Fruit fly (Drosophila melanogaster) whole organism, embryonic: ENCODE results near the gene CG14082.

Source experiments
- Atf6 ChIP-seq: fragments of 200-800 bp; sonication (Bioruptor generic); IDR thresholded peaks from 2 replicates; pipeline ENCODE4 v1.3.6; 2022; ENCODE audit warnings: missing biosample characterization, missing genetic modification characterization
- B-H1 ChIP-seq: fragments of 200-800 bp; sonication (Bioruptor generic); IDR thresholded peaks from 3 replicates; pipeline ENCODE4 v1.3.6; 2022; ENCODE audit warnings: missing biosample characterization, missing genetic modification characterization
- Bgb ChIP-seq: fragments of 200-800 bp; sonication (Bioruptor generic); IDR thresholded peaks from 2 replicates; pipeline ENCODE4 v1.3.6; 2022; ENCODE audit warnings: missing biosample characterization, missing genetic modification characterization; ENCODE audit not compliant: partially characterized antibody
- CG10654 ChIP-seq: fragments of 200-800 bp; sonication (Bioruptor generic); optimal IDR thresholded peaks from 2 replicates; lab custom pipeline; 2016; ENCODE audit warnings: missing biosample characterization, missing genetic modification characterization
- CG12236 ChIP-seq: fragments of 200-800 bp; sonication (Bioruptor generic); optimal IDR thresholded peaks from 2 replicates; lab custom pipeline; 2016; ENCODE audit warnings: missing biosample characterization, missing genetic modification characterization
- CG13123 ChIP-seq: fragments of 200-800 bp; sonication (Bioruptor generic); optimal IDR thresholded peaks from 2 replicates; lab custom pipeline; 2016; ENCODE audit warnings: missing biosample characterization, missing genetic modification characterization
- CG13287 ChIP-seq: fragments of 200-800 bp; sonication (Bioruptor generic); IDR thresholded peaks from 2 replicates; pipeline ENCODE4 v1.3.6; 2022; ENCODE audit warnings: missing biosample characterization, missing genetic modification characterization; ENCODE audit not compliant: partially characterized antibody
- CG13424 ChIP-seq: fragments of 200-800 bp; sonication (Bioruptor generic); optimal IDR thresholded peaks from 2 replicates; lab custom pipeline; 2019; ENCODE audit warnings: missing biosample characterization, mild to moderate bottlenecking, missing genetic modification characterization, moderate library complexity
- CG14710 ChIP-seq: fragments of 200-800 bp; sonication (Bioruptor generic); optimal IDR thresholded peaks from 3 replicates; lab custom pipeline; 2019; ENCODE audit warnings: missing biosample characterization, mild to moderate bottlenecking, missing genetic modification characterization, moderate library complexity
- CG15269 ChIP-seq: fragments of 200-800 bp; sonication (Bioruptor generic); optimal IDR thresholded peaks from 2 replicates; lab custom pipeline; 2018; ENCODE audit warnings: missing biosample characterization, mild to moderate bottlenecking, missing genetic modification characterization, moderate library complexity
- CG15696 ChIP-seq: fragments of 200-800 bp; sonication (Bioruptor generic); optimal IDR thresholded peaks from 2 replicates; lab custom pipeline; 2019; ENCODE audit warnings: missing biosample characterization, mild to moderate bottlenecking, missing genetic modification characterization, moderate library complexity
- CG17359 ChIP-seq: fragments of 200-800 bp; sonication (Bioruptor generic); optimal IDR thresholded peaks from 3 replicates; lab custom pipeline; 2018; ENCODE audit warnings: missing biosample characterization, mild to moderate bottlenecking, missing genetic modification characterization, moderate library complexity
- CG4404 ChIP-seq: fragments of 200-800 bp; sonication (Bioruptor generic); IDR thresholded peaks from 2 replicates; pipeline ENCODE4 v1.3.6; 2022; ENCODE audit warnings: missing biosample characterization, missing genetic modification characterization
- CG6765 ChIP-seq: fragments of 200-800 bp; sonication (Bioruptor generic); optimal IDR thresholded peaks from 3 replicates; lab custom pipeline; 2017; ENCODE audit warnings: missing biosample characterization, mild to moderate bottlenecking, missing genetic modification characterization
- D ChIP-seq, 2 experiments: fragments of 200-800 bp in 1 of 2; fragments of >200 bp in 1 of 2; sonication (Bioruptor generic) in 1 of 2; optimal IDR thresholded peaks; 2 replicates in 1 of 2; 3 replicates in 1 of 2; lab custom pipeline; 2017; ENCODE audit warnings: mild to moderate bottlenecking in 1 of 2, missing biosample characterization in 1 of 2, missing genetic modification characterization in 1 of 2, missing genetic modification reagents in 1 of 2
- Doc2 ChIP-seq: fragments of 200-800 bp; sonication (Bioruptor generic); IDR thresholded peaks from 2 replicates; pipeline ENCODE4 v1.3.6; 2022; ENCODE audit warnings: missing biosample characterization, missing genetic modification characterization
- Drgx ChIP-seq: fragments of 200-800 bp; sonication (Bioruptor generic); IDR thresholded peaks from 2 replicates; pipeline ENCODE4 v1.3.6; 2022; ENCODE audit warnings: missing biosample characterization, missing genetic modification characterization
- E2f1 ChIP-seq: fragments of 200-800 bp; sonication (Bioruptor generic); IDR thresholded peaks from 2 replicates; pipeline ENCODE4 v1.3.6; 2022; ENCODE audit warnings: missing biosample characterization, missing genetic modification characterization
- Fer3 ChIP-seq: fragments of 200-800 bp; sonication (Bioruptor generic); optimal IDR thresholded peaks from 2 replicates; lab custom pipeline; 2018; ENCODE audit warnings: missing biosample characterization, mild to moderate bottlenecking, missing genetic modification characterization, moderate library complexity
- Hand ChIP-seq: fragments of 200-800 bp; sonication (Bioruptor generic); optimal IDR thresholded peaks from 2 replicates; lab custom pipeline; 2017; ENCODE audit warnings: mild to moderate bottlenecking, missing biosample characterization, missing genetic modification reagents, missing genetic modification characterization
- Hr51 ChIP-seq, 2 experiments: fragments of 200-800 bp; sonication (Bioruptor generic); optimal IDR thresholded peaks; 2 replicates in 1 of 2; 3 replicates in 1 of 2; lab custom pipeline; 2016 to 2018; ENCODE audit warnings: missing biosample characterization in 2 of 2, missing genetic modification characterization in 2 of 2, mild to moderate bottlenecking in 1 of 2, moderate library complexity in 1 of 2
- Usf ChIP-seq: fragments of 200-800 bp; sonication (Bioruptor generic); optimal IDR thresholded peaks from 2 replicates; lab custom pipeline; 2017; ENCODE audit warnings: missing genotype, missing biosample characterization, missing genetic modification characterization
- YL-1 ChIP-seq: fragments of 200-800 bp; sonication (Bioruptor generic); optimal IDR thresholded peaks from 3 replicates; lab custom pipeline; 2017; ENCODE audit warnings: missing biosample characterization, mild to moderate bottlenecking, missing genetic modification characterization
- ap ChIP-seq: fragments of 200-800 bp; sonication (Bioruptor generic); IDR thresholded peaks from 2 replicates; pipeline ENCODE4 v1.3.6; 2022; ENCODE audit warnings: missing biosample characterization, missing genetic modification characterization
- ara ChIP-seq: fragments of 200-800 bp; sonication (Bioruptor generic); IDR thresholded peaks from 2 replicates; pipeline ENCODE4 v1.3.6; 2022; ENCODE audit warnings: missing biosample characterization, missing genetic modification characterization
- ato ChIP-seq: fragments of 200-800 bp; sonication (Bioruptor generic); IDR thresholded peaks from 2 replicates; pipeline ENCODE4 v1.3.6; 2022; ENCODE audit warnings: missing biosample characterization, missing genetic modification characterization; ENCODE audit not compliant: partially characterized antibody
- bigmax ChIP-seq: fragments of 200-800 bp; sonication (Bioruptor generic); optimal IDR thresholded peaks from 2 replicates; lab custom pipeline; 2018; ENCODE audit warnings: missing biosample characterization, mild to moderate bottlenecking, missing genetic modification characterization
- croc ChIP-seq: fragments of 200-800 bp; sonication (Bioruptor generic); conservative IDR thresholded peaks from 3 replicates; pipeline ENCODE4 v1.3.6; 2022; ENCODE audit warnings: missing biosample characterization, missing genetic modification characterization
- dm ChIP-seq: fragments of 200-800 bp; sonication (Bioruptor generic); optimal IDR thresholded peaks from 3 replicates; lab custom pipeline; 2016; ENCODE audit warnings: missing biosample characterization, missing genetic modification characterization
- dmrt99B ChIP-seq: fragments of 200-800 bp; sonication (Bioruptor generic); optimal IDR thresholded peaks from 2 replicates; lab custom pipeline; 2018; ENCODE audit warnings: missing biosample characterization, mild to moderate bottlenecking, missing genetic modification characterization, moderate library complexity
- exex ChIP-seq: fragments of 200-800 bp; sonication (Bioruptor generic); optimal IDR thresholded peaks from 4 replicates; lab custom pipeline; 2018; ENCODE audit warnings: missing biosample characterization, mild to moderate bottlenecking, missing genetic modification characterization, moderate library complexity
- fd96Cb ChIP-seq: fragments of 200-800 bp; sonication (Bioruptor generic); optimal IDR thresholded peaks from 2 replicates; lab custom pipeline; 2018; ENCODE audit warnings: missing biosample characterization, mild to moderate bottlenecking, missing genetic modification characterization, moderate library complexity
- fu2 ChIP-seq: fragments of 200-800 bp; sonication (Bioruptor generic); optimal IDR thresholded peaks from 2 replicates; lab custom pipeline; 2016; ENCODE audit warnings: missing biosample characterization, missing genetic modification characterization
- gfzf ChIP-seq: fragments of 200-800 bp; sonication (Bioruptor generic); optimal IDR thresholded peaks from 2 replicates; lab custom pipeline; 2016; ENCODE audit warnings: missing biosample characterization, mild to moderate bottlenecking, missing genetic modification characterization, moderate library complexity
- gsb ChIP-seq: fragments of 200-800 bp; sonication (Bioruptor generic); IDR thresholded peaks from 2 replicates; pipeline ENCODE4 v1.3.6; 2022; ENCODE audit warnings: missing biosample characterization, missing genetic modification characterization
- gsb-n ChIP-seq: fragments of 200-800 bp; sonication (Bioruptor generic); optimal IDR thresholded peaks from 3 replicates; lab custom pipeline; 2018; ENCODE audit warnings: missing biosample characterization, mild to moderate bottlenecking, missing genetic modification characterization
- hbn ChIP-seq: fragments of 200-800 bp; sonication (Bioruptor generic); IDR thresholded peaks from 2 replicates; pipeline ENCODE4 v1.3.6; 2022; ENCODE audit warnings: missing biosample characterization, missing genetic modification characterization; ENCODE audit not compliant: partially characterized antibody
- kni ChIP-seq: fragments of 200-800 bp; sonication (Bioruptor generic); optimal IDR thresholded peaks from 3 replicates; lab custom pipeline; 2017; ENCODE audit warnings: mild to moderate bottlenecking, missing biosample characterization, missing genetic modification reagents, missing genetic modification characterization
- maf-S ChIP-seq: fragments of 200-800 bp; sonication (Bioruptor generic); optimal IDR thresholded peaks from 2 replicates; lab custom pipeline; 2016; ENCODE audit warnings: missing biosample characterization, missing genetic modification characterization
- onecut ChIP-seq: fragments of 200-800 bp; sonication (Bioruptor generic); IDR thresholded peaks from 2 replicates; pipeline ENCODE4 v1.3.6; 2022; ENCODE audit warnings: missing biosample characterization, missing genetic modification characterization
- pan ChIP-seq, 4 experiments: fragments of >200 bp in 3 of 4; fragments of 200-800 bp in 1 of 4; sonication (Bioruptor generic) in 1 of 4; optimal IDR thresholded peaks in 3 of 4; IDR thresholded peaks in 1 of 4; 2 replicates each; pipeline versions ENCODE4 v1.3.6 to Lab custom; 2017 to 2022; ENCODE audit warnings: missing biosample characterization in 2 of 4, missing genetic modification characterization in 2 of 4, mixed read lengths in 1 of 4
- pfk ChIP-seq: fragments of 200-800 bp; sonication (Bioruptor generic); optimal IDR thresholded peaks from 2 replicates; lab custom pipeline; 2018; ENCODE audit warnings: missing biosample characterization, mild to moderate bottlenecking, missing genetic modification characterization, moderate library complexity
- pho ChIP-seq: fragments of 200-800 bp; sonication (Bioruptor generic); optimal IDR thresholded peaks from 2 replicates; lab custom pipeline; 2016; ENCODE audit warnings: missing biosample characterization, missing genetic modification characterization
- slou ChIP-seq: fragments of 200-800 bp; sonication (Bioruptor generic); optimal IDR thresholded peaks from 3 replicates; lab custom pipeline; 2016; ENCODE audit warnings: missing biosample characterization, missing genetic modification characterization
- ssp ChIP-seq: fragments of 200-800 bp; sonication (Bioruptor generic); IDR thresholded peaks from 2 replicates; pipeline ENCODE4 v1.3.6; 2022; ENCODE audit warnings: missing biosample characterization, missing genetic modification characterization
- twi ChIP-seq: fragments of 200-800 bp; optimal IDR thresholded peaks from 2 replicates; lab custom pipeline; 2019; ENCODE audit warnings: missing biosample characterization, mild to moderate bottlenecking, missing genetic modification characterization, moderate library complexity
- z ChIP-seq: fragments of 200-800 bp; sonication (Bioruptor generic); IDR thresholded peaks from 3 replicates; pipeline ENCODE4 v1.3.6; 2022; ENCODE audit warnings: missing biosample characterization, missing genetic modification characterization

Gene CG14082

dm6 chr3L:19162586-19163310, 24.0 kb upstream of the CG14082 start (continued):
- TF ChIP-seq CG4404 = peak; percentile 56; the same call in 1 of the 2 replicates
- TF ChIP-seq CG13123 (GFP tag; lab: Kevin White, UChicago) = no peak
- TF ChIP-seq CG6765 (GFP tag; lab: Kevin White, UChicago) = no peak
- peak; percentile 31; the same call in 2 of the 3 replicates for TF ChIP-seq croc (GFP tag; lab: Robert Waterston, UW)
- no peak for TF ChIP-seq bigmax (GFP tag; lab: Kevin White, UChicago)
- TF ChIP-seq dm (GFP tag; lab: Kevin White, UChicago) = no peak
- peak; percentile 0 for TF ChIP-seq CG10654
- no peak for TF ChIP-seq gfzf (GFP tag; lab: Kevin White, UChicago)
- TF ChIP-seq maf-S (GFP tag; lab: Kevin White, UChicago) = no peak
- no peak for TF ChIP-seq YL-1
- TF ChIP-seq ap (GFP tag; lab: Robert Waterston, UW) = no peak
- TF ChIP-seq pan (optimal IDR thresholded peaks at IDR 0.05; lab: Kevin White, UChicago) = no peak
- no peak for TF ChIP-seq pan (GFP tag; optimal IDR thresholded peaks at IDR 0.05 in 1 of 2, IDR thresholded peaks at IDR 0.05 in 1 of 2)
- no peak for TF ChIP-seq pfk (GFP tag; lab: Kevin White, UChicago)
- no peak for TF ChIP-seq onecut (GFP tag; lab: Robert Waterston, UW)
- TF ChIP-seq E2f1 (GFP tag; lab: Robert Waterston, UW) = 0 out of 2 replicates have a peak, but pooled peaks have one; percentile 24
- TF ChIP-seq kni = no peak
- TF ChIP-seq gsb-n (tag; lab: Kevin White, UChicago) = peak; percentile 86
- TF ChIP-seq CG17359 (tag; lab: Kevin White, UChicago) = peak; percentile 67
- TF ChIP-seq Atf6 (GFP tag; lab: Robert Waterston, UW) = peak; percentile 10; the same call in 1 of the 2 replicates
- TF ChIP-seq ssp (GFP tag; lab: Robert Waterston, UW) = no peak
- TF ChIP-seq z (GFP tag; lab: Robert Waterston, UW) = 0 out of 3 replicates have a peak, but pooled peaks have one; percentile 23
- peak; percentile 90 for TF ChIP-seq CG15696 (tag; lab: Kevin White, UChicago)
- TF ChIP-seq dmrt99B (tag; lab: Kevin White, UChicago) = peak; percentile 76
- TF ChIP-seq CG14710 = peak; percentile 90
- no peak for TF ChIP-seq slou (GFP tag; lab: Kevin White, UChicago)
- no peak for TF ChIP-seq Bgb (GFP tag; lab: Robert Waterston, UW)
- TF ChIP-seq exex (tag; lab: Kevin White, UChicago) = no peak
- no peak for TF ChIP-seq Hand (GFP tag; lab: Kevin White, UChicago)
- TF ChIP-seq Drgx (GFP tag; lab: Robert Waterston, UW) = no peak
- no peak for TF ChIP-seq pho (GFP tag; lab: Kevin White, UChicago)
- TF ChIP-seq gsb = no peak
- no peak for TF ChIP-seq CG13287 (GFP tag; lab: Robert Waterston, UW)
- peak; percentile 63 for TF ChIP-seq fd96Cb (tag; lab: Kevin White, UChicago)
- TF ChIP-seq Fer3 = peak; percentile 36
- TF ChIP-seq twi (tag; lab: Kevin White, UChicago) = peak; percentile 60
- TF ChIP-seq Doc2 (GFP tag; lab: Robert Waterston, UW) = no peak
- TF ChIP-seq D (optimal IDR thresholded peaks at IDR 0.05; lab: Kevin White, UChicago) = no peak
- peak; percentile 63 for TF ChIP-seq D (GFP tag; optimal IDR thresholded peaks at IDR 0.05; lab: Kevin White, UChicago)
- TF ChIP-seq CG12236 = no peak
- no peak for TF ChIP-seq fu2 (GFP tag; lab: Kevin White, UChicago)
- no peak for TF ChIP-seq hbn (GFP tag; lab: Robert Waterston, UW)
- peak; percentile 43 for TF ChIP-seq CG15269 (tag; lab: Kevin White, UChicago)
- TF ChIP-seq ato (GFP tag; lab: Robert Waterston, UW) = no peak
- peak; percentile 67 for TF ChIP-seq CG13424 (tag; lab: Kevin White, UChicago)
- no peak for TF ChIP-seq Usf
- peak in 1 of 2 experiments; percentile 58 for TF ChIP-seq Hr51 (GFP tag; optimal IDR thresholded peaks at IDR 0.05; lab: Kevin White, UChicago)
- peak; percentile 40; the same call in 1 of the 2 replicates for TF ChIP-seq ara
- TF ChIP-seq B-H1 = no peak
